Worm (Caenorhabditis elegans): ENCODE measurements around the gene math-25.

The math-25 gene

DNA sequence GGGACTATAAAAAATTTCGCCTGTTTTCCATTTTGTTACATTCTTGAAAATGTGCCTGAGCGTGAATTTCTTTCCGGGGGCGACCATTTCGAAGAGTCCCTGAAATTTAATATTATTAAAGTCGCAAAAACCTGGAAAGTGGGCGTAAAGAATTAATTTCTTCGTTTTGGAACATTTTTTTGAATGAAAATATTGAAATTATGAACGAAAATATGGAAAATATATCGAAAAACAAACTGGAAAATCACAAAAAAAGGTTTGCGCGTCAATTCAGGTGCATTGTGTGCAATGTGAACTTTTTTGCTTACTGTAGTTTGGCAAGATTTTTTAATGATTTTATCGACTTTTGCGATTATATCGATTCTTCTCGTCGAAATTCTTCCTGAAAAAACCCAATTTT, 25.2 kb downstream of the math-25 start, which contains the start of gene bath-7:
bath-7 (minus strand) TSS at position 101 of the 400 bp plus-strand sequence.
- TF ChIP-seq tbx-2 (tag; optimal IDR thresholded peaks at IDR 0.05) (no peak), jun-1 (tag; optimal IDR thresholded peaks at IDR 0.05) (no peak), nhr-25 (tag; optimal IDR thresholded peaks at IDR 0.05) (no peak), snpc-4 (tag; optimal IDR thresholded peaks at IDR 0.05) (no peak), nhr-43 (tag; optimal IDR thresholded peaks at IDR 0.05; ENCODE audit: poor library complexity, severe bottlenecking) (no peak), pqm-1 (tag; optimal IDR thresholded peaks at IDR 0.05) (no peak), pha-4 (tag; optimal IDR thresholded peaks at IDR 0.05) (no peak), ceh-9 (tag; optimal IDR thresholded peaks at IDR 0.05) (no peak), ceh-82 (tag; optimal IDR thresholded peaks at IDR 0.05) (no peak), ztf-11 (tag; optimal IDR thresholded peaks at IDR 0.05) (no peak), nhr-77 (tag; optimal IDR thresholded peaks at IDR 0.05) (no peak), eor-1 (tag; optimal IDR thresholded peaks at IDR 0.05) (no peak), elt-1 (tag; optimal IDR thresholded peaks at IDR 0.05) (no peak), lsy-12 (tag; optimal IDR thresholded peaks at IDR 0.05) (no peak), unc-62 (GFP tag; optimal IDR thresholded peaks at IDR 0.05) (no peak), nhr-28 (tag; optimal IDR thresholded peaks at IDR 0.05) (no peak), ztf-4 (tag; optimal IDR thresholded peaks at IDR 0.05) (no peak), nhr-76 (tag; optimal IDR thresholded peaks at IDR 0.05) (no peak), egl-5 (tag; optimal IDR thresholded peaks at IDR 0.05) (no peak), ama-1 (optimal IDR thresholded peaks at IDR 0.05) (no peak)

- no peak for TF ChIP-seq ceh-9 (tag; optimal IDR thresholded peaks at IDR 0.05)
- TF ChIP-seq nfya-1 (tag; optimal IDR thresholded peaks at IDR 0.05; ENCODE audit: insufficient read depth) = no peak
- TF ChIP-seq ama-1 (optimal IDR thresholded peaks at IDR 0.05) = no peak
- TF ChIP-seq unc-62 (GFP tag; optimal IDR thresholded peaks at IDR 0.05) = no peak
- TF ChIP-seq elt-3 (tag; optimal IDR thresholded peaks at IDR 0.05) = no peak
- no peak for TF ChIP-seq nhr-11 (tag; optimal IDR thresholded peaks at IDR 0.05)
- no peak for TF ChIP-seq nhr-28 (tag; optimal IDR thresholded peaks at IDR 0.05)
- no peak for TF ChIP-seq lin-15B (tag; optimal IDR thresholded peaks at IDR 0.05)
- TF ChIP-seq ceh-28 (tag; optimal IDR thresholded peaks at IDR 0.05) = no peak
- no peak for TF ChIP-seq ceh-82 (tag; optimal IDR thresholded peaks at IDR 0.05)
- TF ChIP-seq skn-1 (tag; optimal IDR thresholded peaks at IDR 0.05) = no peak
- no peak for TF ChIP-seq elt-2 (tag; optimal IDR thresholded peaks at IDR 0.05)
- TF ChIP-seq jun-1 (tag; optimal IDR thresholded peaks at IDR 0.05) = no peak
- TF ChIP-seq nhr-43 (tag; optimal IDR thresholded peaks at IDR 0.05; ENCODE audit: poor library complexity, severe bottlenecking) = no peak
- TF ChIP-seq nhr-237 (tag; optimal IDR thresholded peaks at IDR 0.05) = no peak
Measured at ce11 chrII:1922665-1923187, 26.9 kb downstream of the math-25 start, which contains the start of the genes bath-2 and F52C6.4. TSS of gene bath-2 (minus strand) at chrII:1922765. TSS of gene F52C6.4 (plus strand) at chrII:1923137.

DNA sequence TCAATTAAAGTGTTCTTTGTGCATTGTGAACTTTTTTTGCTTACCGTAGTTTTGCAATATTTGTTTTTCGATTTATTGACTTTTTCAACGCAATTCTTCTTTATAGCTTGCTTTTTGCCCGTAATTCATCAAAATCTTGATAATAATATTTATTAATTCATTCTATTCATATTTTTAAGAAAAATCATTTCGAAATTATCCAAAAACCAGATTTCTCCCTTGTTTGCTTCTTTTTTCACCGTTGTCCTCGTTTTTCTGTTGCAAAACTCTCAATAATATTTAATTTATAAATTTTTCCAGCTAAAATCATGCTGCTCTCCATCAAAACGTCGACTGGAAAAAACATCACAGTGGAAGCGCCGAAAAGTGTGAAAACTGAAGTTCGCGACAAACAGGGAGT, 28.6 kb downstream of the math-25 start, which contains the start of gene F52C6.3:
F52C6.3 (plus strand) TSS at position 301 of the 400 bp plus-strand sequence.
- TF ChIP-seq nhr-43 (tag; optimal IDR thresholded peaks at IDR 0.05; ENCODE audit: poor library complexity, severe bottlenecking) (no peak), skn-1 (tag; optimal IDR thresholded peaks at IDR 0.05) (no peak), eor-1 (tag; optimal IDR thresholded peaks at IDR 0.05) (no peak), nhr-237 (tag; optimal IDR thresholded peaks at IDR 0.05) (no peak), egl-27 (tag; optimal IDR thresholded peaks at IDR 0.05) (no peak), nhr-67 (tag; optimal IDR thresholded peaks at IDR 0.05) (no peak), elt-3 (tag; optimal IDR thresholded peaks at IDR 0.05) (no peak), hmg-11 (tag; optimal IDR thresholded peaks at IDR 0.05) (no peak), elt-1 (tag; optimal IDR thresholded peaks at IDR 0.05) (no peak), pqm-1 (tag; optimal IDR thresholded peaks at IDR 0.05) (no peak), fos-1 (tag; optimal IDR thresholded peaks at IDR 0.05) (no peak), zag-1 (tag; optimal IDR thresholded peaks at IDR 0.05) (no peak), daf-12 (tag; optimal IDR thresholded peaks at IDR 0.05) (no peak), ztf-11 (tag; optimal IDR thresholded peaks at IDR 0.05) (no peak), R02D3.7 (tag; optimal IDR thresholded peaks at IDR 0.05) (no peak), nhr-77 (tag; optimal IDR thresholded peaks at IDR 0.05) (no peak), nhr-25 (tag; optimal IDR thresholded peaks at IDR 0.05) (no peak), ceh-16 (tag; optimal IDR thresholded peaks at IDR 0.05) (no peak), egl-5 (tag; optimal IDR thresholded peaks at IDR 0.05) (no peak), nhr-23 (tag; optimal IDR thresholded peaks at IDR 0.05) (no peak)
